Worm (Caenorhabditis elegans): ENCODE results near the gene Y6G8.2.

DNA sequence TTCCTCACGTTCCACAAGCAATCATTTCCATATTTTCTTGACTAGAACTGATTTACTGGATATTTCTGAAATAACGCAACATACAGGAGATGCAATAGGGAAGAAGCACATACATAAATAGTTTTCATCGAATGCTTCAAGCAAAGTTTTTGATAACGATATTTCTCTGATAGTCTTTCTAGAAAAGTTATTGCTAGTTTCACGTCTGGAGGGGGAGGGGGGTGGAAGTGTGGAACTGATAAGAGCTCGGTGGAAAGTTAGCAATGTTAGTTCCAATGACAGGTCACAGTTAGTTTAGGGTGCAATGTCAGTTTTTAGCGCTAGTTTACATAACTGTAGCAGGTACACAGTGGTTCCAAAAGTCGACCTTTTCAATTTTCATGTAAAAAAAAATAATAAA lies 18.1 kb upstream of the Y6G8.2 start, which contains the start of gene Y6G8.6:
- TF ChIP-seq skn-1 (tag; optimal IDR thresholded peaks at IDR 0.05) (no peak), ZK546.5 (tag; optimal IDR thresholded peaks at IDR 0.05) (no peak), mdl-1 (tag; optimal IDR thresholded peaks at IDR 0.05) (no peak), ztf-11 (tag; optimal IDR thresholded peaks at IDR 0.05) (no peak), egl-27 (tag; optimal IDR thresholded peaks at IDR 0.05) (no peak), daf-12 (tag; optimal IDR thresholded peaks at IDR 0.05) (no peak), unc-39 (tag; optimal IDR thresholded peaks at IDR 0.05) (no peak), snpc-4 (tag; optimal IDR thresholded peaks at IDR 0.05) (no peak), fkh-10 (GFP tag; optimal IDR thresholded peaks at IDR 0.05) (no peak), nhr-25 (tag; optimal IDR thresholded peaks at IDR 0.05) (no peak)
